Worm (Caenorhabditis elegans) whole organism, L4 larva: Measurements from ENCODE around the gene col-83.

Experiments used
- F10B5.3 ChIP-seq: sonication (generic microtip); optimal IDR thresholded peaks from 2 replicates; lab custom pipeline; 2016; ENCODE audit warnings: mild to moderate bottlenecking, missing genetic modification characterization, missing compliant biosample characterization
- R02D3.7 ChIP-seq: fragments of 150-350 bp; sonication (generic microtip); optimal IDR thresholded peaks from 3 replicates; lab custom pipeline; 2014; ENCODE audit warnings: missing biosample characterization, missing genetic modification characterization
- T20F7.1 ChIP-seq: fragments of 200-800 bp; sonication (Bioruptor generic); optimal IDR thresholded peaks from 2 replicates; lab custom pipeline; 2018; ENCODE audit warnings: mild to moderate bottlenecking, missing genetic modification characterization, missing compliant biosample characterization
- T26A8.4 ChIP-seq: fragments of 200-800 bp; sonication (Bioruptor generic); IDR thresholded peaks from 2 replicates; pipeline ENCODE4 v1.3.6; 2022; ENCODE audit warnings: missing genetic modification characterization, missing compliant biosample characterization
- Y48G9A.11 ChIP-seq: fragments of 200-800 bp; sonication (Bioruptor generic); IDR thresholded peaks from 2 replicates; pipeline ENCODE4 v1.3.6; 2022; ENCODE audit warnings: missing genetic modification reagents, missing genetic modification characterization, missing compliant biosample characterization
- Y5F2A.4 ChIP-seq: fragments of 200-800 bp; sonication (Bioruptor generic); optimal IDR thresholded peaks from 2 replicates; lab custom pipeline; 2018; ENCODE audit warnings: mild to moderate bottlenecking, missing genetic modification characterization, missing compliant biosample characterization
- ZK337.2 ChIP-seq: fragments of 200-800 bp; sonication (Bioruptor generic); IDR thresholded peaks from 2 replicates; pipeline ENCODE4 v1.3.6; 2022; ENCODE audit warnings: missing genetic modification reagents, missing genetic modification characterization, missing compliant biosample characterization
- ZK546.5 ChIP-seq, 2 experiments: sonication (generic microtip); optimal IDR thresholded peaks; 2 replicates each; lab custom pipeline; 2017; ENCODE audit warnings: missing biosample characterization in 2 of 2, missing genetic modification characterization in 2 of 2
- aha-1 ChIP-seq: fragments of 150-350 bp; peaks from one replicate; lab custom pipeline; 2014; ENCODE audit warnings: missing biosample characterization, missing genetic modification characterization
- ama-1 ChIP-seq: fragments of 150-350 bp; optimal IDR thresholded peaks from 2 replicates; lab custom pipeline; 2014; ENCODE audit warnings: inconsistent platforms, mixed read lengths
- attf-4 ChIP-seq: sonication (generic microtip); optimal IDR thresholded peaks from 3 replicates; lab custom pipeline; 2017; ENCODE audit warnings: missing biosample characterization, missing genetic modification characterization
- ceh-28 ChIP-seq: fragments of 150-350 bp; optimal IDR thresholded peaks from 2 replicates; lab custom pipeline; 2014; ENCODE audit warnings: missing biosample characterization, missing genetic modification reagents, missing genetic modification characterization
- ceh-44 ChIP-seq: fragments of 200-800 bp; sonication (Bioruptor generic); IDR thresholded peaks from 2 replicates; pipeline ENCODE4 v1.3.6; 2022; ENCODE audit warnings: missing genetic modification reagents, missing genetic modification characterization, missing compliant biosample characterization
- ceh-62 ChIP-seq: sonication (generic microtip); optimal IDR thresholded peaks from 2 replicates; lab custom pipeline; 2017; ENCODE audit warnings: missing biosample characterization, missing genetic modification characterization
- cey-2 ChIP-seq: sonication (generic microtip); optimal IDR thresholded peaks from 3 replicates; lab custom pipeline; 2017; ENCODE audit warnings: missing genetic modification characterization, mild to moderate bottlenecking, missing compliant biosample characterization, antibody characterized with exemption, borderline replicate concordance; ENCODE audit not compliant: insufficient read depth
- ctbp-1 ChIP-seq: fragments of 200-800 bp; sonication (Bioruptor generic); IDR thresholded peaks from 2 replicates; pipeline ENCODE4 v1.3.6; 2022; ENCODE audit warnings: missing genetic modification reagents, missing genetic modification characterization, missing compliant biosample characterization
- daf-12 ChIP-seq: fragments of 150-350 bp; optimal IDR thresholded peaks from 2 replicates; lab custom pipeline; 2014; ENCODE audit warnings: missing biosample characterization, missing genetic modification reagents, missing genetic modification characterization
- daf-16 ChIP-seq, 3 experiments: sonication (generic microtip); optimal IDR thresholded peaks; 2 replicates each; lab custom pipeline; 2016 to 2017; ENCODE audit warnings: missing genetic modification characterization in 3 of 3, missing genetic modification reagents in 3 of 3, mild to moderate bottlenecking in 2 of 3, missing compliant biosample characterization in 2 of 3, missing biosample characterization in 1 of 3, moderate library complexity in 1 of 3
- dmd-6 ChIP-seq: fragments of 200-800 bp; sonication (Bioruptor generic); IDR thresholded peaks from 2 replicates; pipeline ENCODE4 v1.3.6; 2022; ENCODE audit warnings: missing genetic modification reagents, missing genetic modification characterization, missing compliant biosample characterization
- dmd-8 ChIP-seq: fragments of 200-800 bp; sonication (Bioruptor generic); IDR thresholded peaks from 2 replicates; pipeline ENCODE4 v1.3.6; 2022; ENCODE audit warnings: missing genetic modification characterization, missing compliant biosample characterization
- egl-27 ChIP-seq: sonication (generic microtip); optimal IDR thresholded peaks from 3 replicates; lab custom pipeline; 2017; ENCODE audit warnings: missing biosample characterization, missing genetic modification reagents, missing genetic modification characterization
- egl-43 ChIP-seq: fragments of 200-800 bp; sonication (Bioruptor generic); IDR thresholded peaks from 2 replicates; pipeline ENCODE4 v1.3.6; 2022; ENCODE audit warnings: missing genetic modification reagents, missing genetic modification characterization, missing compliant biosample characterization
- fkh-10 ChIP-seq: fragments of 150-350 bp; optimal IDR thresholded peaks from 2 replicates; lab custom pipeline; 2014; ENCODE audit warnings: missing biosample characterization, missing genetic modification reagents, missing genetic modification characterization
- hif-1 ChIP-seq, 2 experiments: sonication (generic microtip); optimal IDR thresholded peaks; 2 replicates each; lab custom pipeline; 2016 to 2017; ENCODE audit warnings: missing compliant biosample characterization in 2 of 2, missing genetic modification characterization in 2 of 2, missing genetic modification reagents in 2 of 2, missing genotype in 2 of 2, mild to moderate bottlenecking in 1 of 2
- hlh-11 ChIP-seq: fragments of 200-800 bp; sonication (Bioruptor generic); optimal IDR thresholded peaks from 2 replicates; lab custom pipeline; 2018; ENCODE audit warnings: mild to moderate bottlenecking, missing genetic modification characterization, missing compliant biosample characterization
- hlh-30 ChIP-seq: sonication (generic microtip); optimal IDR thresholded peaks from 2 replicates; lab custom pipeline; 2017; ENCODE audit warnings: antibody characterized with exemption, mild to moderate bottlenecking, missing genetic modification characterization, missing compliant biosample characterization; ENCODE audit not compliant: insufficient read depth
- lim-7 ChIP-seq: fragments of 200-800 bp; sonication (Bioruptor generic); IDR thresholded peaks from 2 replicates; pipeline ENCODE4 v1.3.6; 2022; ENCODE audit warnings: missing genetic modification characterization, missing compliant biosample characterization
- lin-29 ChIP-seq: fragments of 200-800 bp; sonication (Bioruptor generic); IDR thresholded peaks from 2 replicates; pipeline ENCODE4 v1.3.6; 2022; ENCODE audit warnings: missing genetic modification reagents, missing genetic modification characterization, missing compliant biosample characterization
- lin-39 ChIP-seq: fragments of 150-350 bp; optimal IDR thresholded peaks from 2 replicates; lab custom pipeline; 2014; ENCODE audit warnings: missing biosample characterization, missing genetic modification reagents, missing genetic modification characterization
- madf-5 ChIP-seq, 2 experiments: fragments of 200-800 bp; sonication (Bioruptor generic); IDR thresholded peaks; 2 replicates each; pipeline ENCODE4 v1.3.6; 2022; ENCODE audit warnings: missing compliant biosample characterization in 2 of 2, missing genetic modification characterization in 2 of 2
- mes-2 ChIP-seq: sonication (generic microtip); optimal IDR thresholded peaks from 2 replicates; lab custom pipeline; 2016; ENCODE audit warnings: missing genotype, mild to moderate bottlenecking, missing genetic modification characterization, missing compliant biosample characterization; ENCODE audit not compliant: poor library complexity, severe bottlenecking
- mxl-2 ChIP-seq: fragments of 200-800 bp; sonication (Bioruptor generic); conservative IDR thresholded peaks from 2 replicates; pipeline ENCODE4 v1.3.6; 2022; ENCODE audit warnings: missing genetic modification reagents, missing genetic modification characterization, missing compliant biosample characterization
- nhr-10 ChIP-seq: fragments of 150-350 bp; optimal IDR thresholded peaks from 2 replicates; lab custom pipeline; 2014; ENCODE audit warnings: missing biosample characterization, missing genetic modification characterization
- nhr-111 ChIP-seq: fragments of 200-800 bp; sonication (Bioruptor generic); optimal IDR thresholded peaks from 2 replicates; lab custom pipeline; 2018; ENCODE audit warnings: mild to moderate bottlenecking, missing genetic modification characterization, missing compliant biosample characterization
- nhr-28 ChIP-seq: fragments of 150-350 bp; optimal IDR thresholded peaks from 2 replicates; lab custom pipeline; 2014; ENCODE audit warnings: missing biosample characterization, missing genetic modification characterization
- pha-4 ChIP-seq, 2 experiments: fragments of 150-350 bp in 1 of 2; fragments of 200-800 bp in 1 of 2; sonication (Bioruptor generic) in 1 of 2; IDR thresholded peaks in 1 of 2; optimal IDR thresholded peaks in 1 of 2; 2 replicates each; pipeline versions ENCODE4 v1.3.6 to Lab custom; 2014 to 2022; ENCODE audit warnings: missing genetic modification characterization in 2 of 2, missing genetic modification reagents in 2 of 2, missing biosample characterization in 1 of 2, missing compliant biosample characterization in 1 of 2
- rbr-2 ChIP-seq: sonication (generic microtip); optimal IDR thresholded peaks from 2 replicates; lab custom pipeline; 2016; ENCODE audit warnings: missing genotype, missing genetic modification characterization, missing compliant biosample characterization
- sdz-12 ChIP-seq: fragments of 200-800 bp; sonication (Bioruptor generic); optimal IDR thresholded peaks from 2 replicates; lab custom pipeline; 2018; ENCODE audit warnings: mild to moderate bottlenecking, missing genetic modification characterization, missing compliant biosample characterization
- set-16 ChIP-seq: fragments of 200-800 bp; sonication (Bioruptor generic); IDR thresholded peaks from 2 replicates; pipeline ENCODE4 v1.3.6; 2022; ENCODE audit warnings: missing genetic modification reagents, missing genetic modification characterization, missing compliant biosample characterization
- snpc-4 ChIP-seq: fragments of 150-350 bp; optimal IDR thresholded peaks from 2 replicates; lab custom pipeline; 2014; ENCODE audit warnings: missing biosample characterization, missing genetic modification characterization
- spr-1 ChIP-seq: sonication (generic microtip); optimal IDR thresholded peaks from 2 replicates; lab custom pipeline; 2016; ENCODE audit warnings: mild to moderate bottlenecking, missing genetic modification characterization, missing compliant biosample characterization
- spr-3 ChIP-seq: fragments of 200-800 bp; sonication (Bioruptor generic); optimal IDR thresholded peaks from 2 replicates; lab custom pipeline; 2018; ENCODE audit warnings: mild to moderate bottlenecking, missing genetic modification characterization, missing compliant biosample characterization
- tra-1 ChIP-seq: fragments of 200-800 bp; sonication (Bioruptor generic); IDR thresholded peaks from 2 replicates; pipeline ENCODE4 v1.3.6; 2022; ENCODE audit warnings: missing genetic modification reagents, missing genetic modification characterization, missing compliant biosample characterization
- zfp-2 ChIP-seq: sonication (generic microtip); optimal IDR thresholded peaks from 2 replicates; lab custom pipeline; 2016; ENCODE audit warnings: mild to moderate bottlenecking, missing genetic modification characterization, missing compliant biosample characterization
- ztf-7 ChIP-seq: fragments of 150-350 bp; optimal IDR thresholded peaks from 2 replicates; lab custom pipeline; 2014; ENCODE audit warnings: missing biosample characterization, missing genetic modification characterization

The col-83 gene

DNA sequence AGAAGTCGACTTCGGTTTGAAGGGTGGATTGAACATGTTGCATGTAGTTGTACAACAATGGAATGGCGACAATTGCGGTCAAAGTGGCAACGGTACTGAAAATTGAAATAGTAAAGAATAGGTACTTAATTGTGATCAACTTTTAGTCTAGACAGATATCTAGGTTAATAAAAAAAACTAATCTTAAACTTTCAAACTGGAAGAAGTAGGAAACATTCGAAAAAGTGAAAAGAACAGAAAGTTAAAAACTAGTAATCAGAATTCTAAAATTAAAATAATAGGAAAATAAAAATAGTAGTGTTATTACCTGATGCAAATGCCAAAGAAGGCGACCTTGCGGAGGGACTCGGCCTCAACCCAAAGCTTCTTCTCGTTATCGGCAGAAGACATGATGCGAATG, 29.3 kb downstream of the col-83 start:
- TF ChIP-seq sdz-12 (GFP tag; lab: Kevin White, UChicago): no peak
- TF ChIP-seq dmd-8 (GFP tag; lab: Robert Waterston, UW): no peak
- 0 out of 2 replicates have a peak, but pooled peaks have one; percentile 7 for TF ChIP-seq lin-29 (GFP tag; lab: Robert Waterston, UW)
- TF ChIP-seq rbr-2 (tag; lab: Kevin White, UChicago): no peak
- TF ChIP-seq ama-1 (lab: Kevin White, UChicago): peak; percentile 9
- no peak for TF ChIP-seq daf-16 (GFP tag; optimal IDR thresholded peaks at IDR 0.05; lab: Kevin White, UChicago)
- no peak for TF ChIP-seq daf-16 (tag; optimal IDR thresholded peaks at IDR 0.05; lab: Kevin White, UChicago)
- TF ChIP-seq dmd-6 (GFP tag; lab: Robert Waterston, UW): no peak
- TF ChIP-seq hlh-30 (tag; lab: Kevin White, UChicago): no peak
- peak; percentile 95 for TF ChIP-seq aha-1 (tag; lab: Kevin White, UChicago)
- no peak for TF ChIP-seq fkh-10
- TF ChIP-seq ceh-62 (tag; lab: Kevin White, UChicago): no peak
- no peak for TF ChIP-seq hlh-11

- TF ChIP-seq madf-5 (GFP tag; IDR thresholded peaks at IDR 0.05; lab: Robert Waterston, UW) (peak in 1 of 2 experiments; percentile 96; a peak in 2 of 4 replicates), snpc-4 (tag; lab: Kevin White, UChicago) (no peak), set-16 (GFP tag; lab: Robert Waterston, UW) (peak; percentile 99), nhr-111 (no peak), cey-2 (tag; lab: Kevin White, UChicago) (no peak), ZK546.5 (tag; optimal IDR thresholded peaks at IDR 0.05; lab: Kevin White, UChicago) (no peak), spr-3 (no peak), tra-1 (GFP tag; lab: Robert Waterston, UW) (no peak), zfp-2 (no peak), ceh-62 (tag; lab: Kevin White, UChicago) (no peak), mes-2 (tag; lab: Kevin White, UChicago) (no peak), ztf-7 (no peak), ceh-44 (GFP tag; lab: Robert Waterston, UW) (no peak), pha-4 (GFP tag; IDR thresholded peaks at IDR 0.05; lab: Robert Waterston, UW) (peak; percentile 84; the same call in 1 of the 2 replicates), pha-4 (tag; optimal IDR thresholded peaks at IDR 0.05; lab: Kevin White, UChicago) (no peak), nhr-10 (tag; lab: Kevin White, UChicago) (no peak), Y48G9A.11 (GFP tag; lab: Robert Waterston, UW) (no peak), hlh-11 (peak; percentile 10), aha-1 (tag; lab: Kevin White, UChicago) (peak; percentile 47), Y5F2A.4 (GFP tag; lab: Kevin White, UChicago) (no peak), egl-27 (no peak), F10B5.3 (tag; lab: Kevin White, UChicago) (peak; percentile 30), ZK337.2 (GFP tag; lab: Robert Waterston, UW) (no peak), lim-7 (GFP tag; lab: Robert Waterston, UW) (0 out of 2 replicates have a peak, but pooled peaks have one; percentile 25), R02D3.7 (tag; lab: Kevin White, UChicago) (no peak), attf-4 (tag; lab: Kevin White, UChicago) (no peak), egl-43 (GFP tag; lab: Robert Waterston, UW) (peak; percentile 57; the same call in 1 of the 2 replicates), daf-12 (tag; lab: Kevin White, UChicago) (no peak), T26A8.4 (GFP tag; lab: Robert Waterston, UW) (0 out of 2 replicates have a peak, but pooled peaks have one; percentile 22), spr-1 (tag; lab: Kevin White, UChicago) (peak; percentile 59), lin-39 (tag; lab: Kevin White, UChicago) (no peak), mxl-2 (0 out of 2 replicates have a peak, but pooled peaks have one; percentile 24), ceh-28 (tag; lab: Kevin White, UChicago) (no peak), T20F7.1 (GFP tag; lab: Kevin White, UChicago) (no peak), ctbp-1 (0 out of 2 replicates have a peak, but pooled peaks have one; percentile 12), hif-1 (tag; optimal IDR thresholded peaks at IDR 0.05; lab: Kevin White, UChicago) (no peak), dmd-8 (GFP tag; lab: Robert Waterston, UW) (no peak), nhr-28 (tag; lab: Kevin White, UChicago) (no peak)
Observed at ce11 chrII:11015734-11016133, 30.0 kb downstream of the col-83 start.
